Fruit fly (Drosophila melanogaster) whole organism, wandering third instar larva: ENCODE results near the gene CG3764.

Experiments
- Abd-B ChIP-seq: fragments of >200 bp; optimal IDR thresholded peaks from 2 replicates; lab custom pipeline; 2017; ENCODE audit warnings: missing biosample characterization, missing genetic modification characterization
- CG32264 ChIP-seq: fragments of 200-800 bp; sonication (Bioruptor generic); optimal IDR thresholded peaks from 2 replicates; lab custom pipeline; 2016; ENCODE audit warnings: missing biosample characterization, missing genetic modification characterization
- CG9705 ChIP-seq: fragments of 200-800 bp; sonication (Bioruptor generic); optimal IDR thresholded peaks from 2 replicates; lab custom pipeline; 2018; ENCODE audit warnings: missing biosample characterization, mild to moderate bottlenecking, missing genetic modification characterization
- CrebA ChIP-seq: fragments of 200-800 bp; sonication (Bioruptor generic); optimal IDR thresholded peaks from 2 replicates; lab custom pipeline; 2016; ENCODE audit warnings: missing biosample characterization, mild to moderate bottlenecking, missing genetic modification characterization, borderline replicate concordance
- Dfd ChIP-seq: fragments of >200 bp; optimal IDR thresholded peaks from 2 replicates; lab custom pipeline; 2017; ENCODE audit warnings: missing biosample characterization, missing genetic modification characterization
- GATAd ChIP-seq: sonication (Bioruptor generic); optimal IDR thresholded peaks from 2 replicates; lab custom pipeline; 2016; ENCODE audit warnings: missing biosample characterization, missing genetic modification characterization
- HLH106 ChIP-seq: fragments of 200-800 bp; optimal IDR thresholded peaks from 3 replicates; lab custom pipeline; 2019; ENCODE audit warnings: missing biosample characterization, mild to moderate bottlenecking, missing genetic modification characterization, moderate library complexity
- Hnf4 ChIP-seq: fragments of 200-800 bp; sonication (Bioruptor generic); optimal IDR thresholded peaks from 2 replicates; lab custom pipeline; 2016; ENCODE audit warnings: missing biosample characterization, mild to moderate bottlenecking, missing genetic modification characterization
- Hr78 ChIP-seq: fragments of >200 bp; optimal IDR thresholded peaks from 2 replicates; lab custom pipeline; 2017; ENCODE audit warnings: missing biosample characterization, missing genetic modification characterization
- Hr83 ChIP-seq: fragments of 200-300 bp; sonication (Bioruptor generic); optimal IDR thresholded peaks from 2 replicates; lab custom pipeline; 2016; ENCODE audit warnings: missing biosample characterization, mild to moderate bottlenecking, missing genetic modification characterization, moderate library complexity; ENCODE audit not compliant: poor library complexity, severe bottlenecking
- Jra ChIP-seq: sonication (Bioruptor generic); optimal IDR thresholded peaks from 2 replicates; lab custom pipeline; 2016; ENCODE audit warnings: missing biosample characterization, missing genetic modification characterization
- Mio ChIP-seq: sonication (Bioruptor generic); optimal IDR thresholded peaks from 2 replicates; lab custom pipeline; 2016; ENCODE audit warnings: missing biosample characterization, missing genetic modification characterization
- Myc ChIP-seq: fragments of >200 bp; optimal IDR thresholded peaks from 2 replicates; lab custom pipeline; 2017
- N ChIP-seq: fragments of >200 bp; optimal IDR thresholded peaks from 2 replicates; lab custom pipeline; 2018; ENCODE audit warnings: missing biosample characterization, missing external identifiers, missing genetic modification characterization
- OdsH ChIP-seq: fragments of 200-800 bp; sonication (Bioruptor generic); optimal IDR thresholded peaks from 2 replicates; lab custom pipeline; 2016; ENCODE audit warnings: missing biosample characterization, mild to moderate bottlenecking, missing genetic modification characterization
- Rel ChIP-seq, 2 experiments: fragments of 200-800 bp; sonication (Bioruptor generic) in 1 of 2; optimal IDR thresholded peaks; 2 replicates in 1 of 2; 3 replicates in 1 of 2; lab custom pipeline; 2016 to 2019; ENCODE audit warnings: mild to moderate bottlenecking in 2 of 2, missing biosample characterization in 2 of 2, missing genetic modification characterization in 2 of 2, moderate library complexity in 1 of 2
- Sp1 ChIP-seq: fragments of 200-800 bp; sonication (Bioruptor generic); optimal IDR thresholded peaks from 3 replicates; lab custom pipeline; 2019; ENCODE audit warnings: missing biosample characterization, mild to moderate bottlenecking, missing genetic modification characterization, moderate library complexity
- Vsx2 ChIP-seq: fragments of 200-300, 225-300 bp; sonication (Bioruptor generic); optimal IDR thresholded peaks from 2 replicates; lab custom pipeline; 2018; ENCODE audit warnings: missing biosample characterization, missing genetic modification characterization; ENCODE audit not compliant: partially characterized antibody
- br ChIP-seq: fragments of 200-800 bp; sonication (Bioruptor generic); optimal IDR thresholded peaks from 2 replicates; lab custom pipeline; 2016; ENCODE audit warnings: missing biosample characterization, missing genetic modification characterization
- brk ChIP-seq: fragments of 200-800 bp; sonication (Bioruptor generic); optimal IDR thresholded peaks from 2 replicates; lab custom pipeline; 2016; ENCODE audit warnings: missing biosample characterization, mild to moderate bottlenecking, missing genetic modification characterization
- dmrt93B ChIP-seq: fragments of 200-800 bp; sonication (Bioruptor generic); optimal IDR thresholded peaks from 2 replicates; lab custom pipeline; 2018; ENCODE audit warnings: missing biosample characterization, mild to moderate bottlenecking, missing genetic modification characterization
- dsf ChIP-seq: sonication (Bioruptor generic); optimal IDR thresholded peaks from 2 replicates; lab custom pipeline; 2016; ENCODE audit warnings: missing biosample characterization, missing genetic modification characterization, borderline replicate concordance
- ey ChIP-seq: fragments of 200-800 bp; sonication (Bioruptor generic); optimal IDR thresholded peaks from 2 replicates; lab custom pipeline; 2016; ENCODE audit warnings: missing biosample characterization, missing genetic modification characterization
- foxo ChIP-seq, 2 experiments: fragments of 200-800 bp; sonication (Bioruptor generic); optimal IDR thresholded peaks; 2 replicates in 1 of 2; 3 replicates in 1 of 2; lab custom pipeline; 2016 to 2017; ENCODE audit warnings: missing biosample characterization in 2 of 2, missing genetic modification characterization in 2 of 2
- fru ChIP-seq: fragments of 200-800 bp; sonication (Bioruptor generic); optimal IDR thresholded peaks from 3 replicates; lab custom pipeline; 2016; ENCODE audit warnings: missing biosample characterization, mild to moderate bottlenecking, missing genetic modification characterization
- h ChIP-seq: fragments of 200-800 bp; sonication (Bioruptor generic); optimal IDR thresholded peaks from 3 replicates; lab custom pipeline; 2016; ENCODE audit warnings: missing biosample characterization, mild to moderate bottlenecking, missing genetic modification characterization
- jim ChIP-seq: fragments of 175-275, 200-325 bp; sonication (Bioruptor generic); optimal IDR thresholded peaks from 2 replicates; lab custom pipeline; 2016; ENCODE audit warnings: missing biosample characterization, mild to moderate bottlenecking, missing genetic modification characterization
- lola ChIP-seq: fragments of >200 bp; optimal IDR thresholded peaks from 2 replicates; lab custom pipeline; 2017; ENCODE audit warnings: missing biosample characterization, missing genetic modification characterization
- psq ChIP-seq: fragments of 200-800 bp; sonication (Bioruptor generic); optimal IDR thresholded peaks from 3 replicates; lab custom pipeline; 2017; ENCODE audit warnings: missing biosample characterization, mild to moderate bottlenecking, missing genetic modification characterization, moderate library complexity
- rgr ChIP-seq: fragments of 200-800 bp; sonication (Bioruptor generic); optimal IDR thresholded peaks from 3 replicates; lab custom pipeline; 2016; ENCODE audit warnings: missing biosample characterization, mild to moderate bottlenecking, missing genetic modification characterization
- sage ChIP-seq: fragments of 200-800 bp; sonication (Bioruptor generic); optimal IDR thresholded peaks from 2 replicates; lab custom pipeline; 2016; ENCODE audit warnings: missing biosample characterization, mild to moderate bottlenecking, missing genetic modification characterization
- sv ChIP-seq: fragments of 200-800 bp; sonication (Bioruptor generic); optimal IDR thresholded peaks from 3 replicates; lab custom pipeline; 2016; ENCODE audit warnings: missing biosample characterization, missing genetic modification characterization
- usp ChIP-seq: fragments of >200 bp; optimal IDR thresholded peaks from 2 replicates; lab custom pipeline; 2017; ENCODE audit warnings: missing biosample characterization, missing genetic modification characterization
- woc ChIP-seq: sonication (Bioruptor generic); optimal IDR thresholded peaks from 2 replicates; lab custom pipeline; 2016; ENCODE audit warnings: missing biosample characterization, mild to moderate bottlenecking, missing genetic modification characterization

The CG3764 gene

DNA sequence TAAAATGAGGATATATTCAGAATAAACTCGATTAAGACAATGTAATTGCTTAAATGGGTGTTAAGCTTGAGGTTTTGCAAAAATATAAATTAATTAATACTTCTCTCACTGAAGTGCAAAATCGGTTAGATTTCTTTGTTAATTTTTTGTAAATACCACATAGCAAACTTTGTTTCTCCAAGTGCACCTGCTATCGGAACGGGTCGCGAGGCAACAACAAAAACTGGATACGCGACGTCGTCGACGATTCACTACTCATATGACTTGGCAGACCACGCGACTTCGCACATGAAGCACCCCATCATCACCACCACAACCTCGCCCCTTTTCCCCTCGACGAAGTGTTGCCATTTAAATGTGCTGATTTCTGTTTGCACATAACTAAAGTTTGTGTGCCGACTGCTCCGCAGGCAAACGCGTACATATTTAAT is 5.3 kb downstream of the CG3764 start:
- TF ChIP-seq CrebA (GFP tag; lab: Kevin White, UChicago), result no peak
- TF ChIP-seq N (GFP tag; lab: Kevin White, UChicago), result no peak
- TF ChIP-seq CG32264 (GFP tag; lab: Kevin White, UChicago), result no peak
- TF ChIP-seq jim, result no peak
- peak; percentile 10 for TF ChIP-seq Hnf4 (GFP tag; lab: Kevin White, UChicago)
- TF ChIP-seq brk (GFP tag; lab: Kevin White, UChicago), result no peak
- no peak for TF ChIP-seq psq
- TF ChIP-seq dmrt93B (GFP tag; lab: Kevin White, UChicago), result no peak
- TF ChIP-seq Sp1 (GFP tag; lab: Kevin White, UChicago), result peak; percentile 9
- TF ChIP-seq usp, result no peak
- no peak for TF ChIP-seq Jra (GFP tag; lab: Kevin White, UChicago)
- TF ChIP-seq ey (GFP tag; lab: Kevin White, UChicago), result no peak
- no peak for TF ChIP-seq Myc (lab: Kevin White, UChicago)
- peak; percentile 12 for TF ChIP-seq fru (GFP tag; lab: Kevin White, UChicago)
- no peak for TF ChIP-seq GATAd (GFP tag; lab: Kevin White, UChicago)
- no peak for TF ChIP-seq br (GFP tag; lab: Kevin White, UChicago)
- no peak for TF ChIP-seq Vsx2 (GFP tag; lab: Kevin White, UChicago)
- TF ChIP-seq dsf, result no peak
- no peak for TF ChIP-seq Rel (GFP tag; optimal IDR thresholded peaks at IDR 0.05; lab: Kevin White, UChicago)
- peak; percentile 19 for TF ChIP-seq Rel (tag; optimal IDR thresholded peaks at IDR 0.05; lab: Kevin White, UChicago)
- no peak for TF ChIP-seq Abd-B (GFP tag; lab: Kevin White, UChicago)
- peak; percentile 34 for TF ChIP-seq OdsH (GFP tag; lab: Kevin White, UChicago)
- no peak for TF ChIP-seq Mio
- no peak for TF ChIP-seq lola (GFP tag; lab: Kevin White, UChicago)
- peak; percentile 30 for TF ChIP-seq rgr (GFP tag; lab: Kevin White, UChicago)
- peak; percentile 62 for TF ChIP-seq h (GFP tag; lab: Kevin White, UChicago)
- peak; percentile 44 for TF ChIP-seq HLH106 (tag; lab: Kevin White, UChicago)
- no peak for TF ChIP-seq Dfd (GFP tag; lab: Kevin White, UChicago)
- no peak for TF ChIP-seq sage (GFP tag; lab: Kevin White, UChicago)
- TF ChIP-seq CG9705 (GFP tag; lab: Kevin White, UChicago), result no peak
- TF ChIP-seq sv (GFP tag; lab: Kevin White, UChicago), result no peak
- TF ChIP-seq foxo (GFP tag; optimal IDR thresholded peaks at IDR 0.05; lab: Kevin White, UChicago), result peak in 1 of 2 experiments; percentile 51

- TF ChIP-seq foxo (GFP tag; optimal IDR thresholded peaks at IDR 0.05; lab: Kevin White, UChicago), result peak in 1 of 2 experiments; percentile 14
- no peak for TF ChIP-seq N (GFP tag; lab: Kevin White, UChicago)
- no peak for TF ChIP-seq sage (GFP tag; lab: Kevin White, UChicago)
- no peak for TF ChIP-seq dmrt93B (GFP tag; lab: Kevin White, UChicago)
- no peak for TF ChIP-seq ey (GFP tag; lab: Kevin White, UChicago)
- TF ChIP-seq Vsx2 (GFP tag; lab: Kevin White, UChicago), result no peak
- no peak for TF ChIP-seq Dfd (GFP tag; lab: Kevin White, UChicago)
- TF ChIP-seq brk (GFP tag; lab: Kevin White, UChicago), result no peak
- TF ChIP-seq Jra (GFP tag; lab: Kevin White, UChicago), result no peak
- peak; percentile 28 for TF ChIP-seq rgr (GFP tag; lab: Kevin White, UChicago)
- no peak for TF ChIP-seq woc (GFP tag; lab: Kevin White, UChicago)
- TF ChIP-seq psq, result no peak
- no peak for TF ChIP-seq Sp1 (GFP tag; lab: Kevin White, UChicago)
- no peak for TF ChIP-seq usp
- no peak for TF ChIP-seq HLH106 (tag; lab: Kevin White, UChicago)
- TF ChIP-seq OdsH (GFP tag; lab: Kevin White, UChicago), result no peak
- TF ChIP-seq jim, result no peak
- TF ChIP-seq h (GFP tag; lab: Kevin White, UChicago), result peak; percentile 46
- no peak for TF ChIP-seq GATAd (GFP tag; lab: Kevin White, UChicago)
- TF ChIP-seq Myc (lab: Kevin White, UChicago), result no peak
- no peak for TF ChIP-seq lola (GFP tag; lab: Kevin White, UChicago)
- no peak for TF ChIP-seq Rel (GFP tag; optimal IDR thresholded peaks at IDR 0.05; lab: Kevin White, UChicago)
- TF ChIP-seq Rel (tag; optimal IDR thresholded peaks at IDR 0.05; lab: Kevin White, UChicago), result peak; percentile 46
- TF ChIP-seq CG9705 (GFP tag; lab: Kevin White, UChicago), result no peak
- no peak for TF ChIP-seq Hr78 (GFP tag; lab: Kevin White, UChicago)
- TF ChIP-seq Hr83 (GFP tag; lab: Kevin White, UChicago), result peak; percentile 1
These were observed 6.1 kb downstream of the CG3764 start for dm6 chr3L:17006250-17006693.
